Worm (Caenorhabditis elegans): Measurements from ENCODE around the gene cpr-2.

cpr-2 gene

DNA sequence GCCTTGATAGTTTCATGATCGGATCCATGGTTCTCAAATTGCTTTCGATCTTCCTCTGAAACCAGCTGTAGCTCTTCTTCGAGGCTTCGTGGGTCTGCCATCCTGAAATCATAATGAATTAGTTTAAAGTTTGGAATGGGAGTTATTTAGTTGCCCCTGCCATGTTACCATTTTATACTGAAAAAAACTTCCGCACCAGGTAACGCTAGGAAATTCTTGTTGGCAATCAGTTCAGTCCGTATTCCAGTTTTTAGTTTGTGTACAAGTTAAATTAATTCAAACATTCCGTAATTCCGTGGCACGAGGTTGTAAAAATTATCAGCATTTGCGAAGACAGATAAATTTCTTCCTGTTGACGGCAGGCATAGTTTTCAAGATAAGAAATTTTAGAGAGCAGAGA lies 46.4 kb downstream of the cpr-2 start, which contains the start of gene Y32B12A.5:
Y32B12A.5 (minus strand) TSS at position 101 of the 400 bp plus-strand sequence.
- TF ChIP-seq dao-5 (tag; optimal IDR thresholded peaks at IDR 0.05) (no peak), W03F9.2 (tag; optimal IDR thresholded peaks at IDR 0.05) (no peak), him-1 (tag; optimal IDR thresholded peaks at IDR 0.05) (no peak)

DNA sequence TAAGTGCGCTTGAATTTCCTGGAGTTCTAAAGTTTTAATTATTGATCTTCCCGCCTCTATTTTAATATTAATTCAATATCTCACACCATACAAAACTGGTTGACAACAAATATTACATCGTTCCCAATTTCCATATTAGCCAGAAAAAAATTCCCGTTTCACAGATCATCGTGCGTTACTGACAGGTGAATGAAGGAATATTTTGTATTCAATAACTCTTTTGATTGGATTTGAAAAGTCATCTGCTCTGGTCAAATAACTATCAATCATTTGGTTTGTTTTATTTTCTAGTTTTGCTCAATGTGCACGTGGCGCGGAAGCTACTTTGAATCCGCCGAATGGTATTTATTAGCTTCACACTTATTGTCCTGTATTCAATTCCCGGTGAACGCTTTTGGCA lies 50.2 kb downstream of the cpr-2 start, which contains the start of gene srh-139:
srh-139 (plus strand) TSS at position 301 of the 400 bp plus-strand sequence.
- no peak for TF ChIP-seq W03F9.2 (tag; optimal IDR thresholded peaks at IDR 0.05)

DNA sequence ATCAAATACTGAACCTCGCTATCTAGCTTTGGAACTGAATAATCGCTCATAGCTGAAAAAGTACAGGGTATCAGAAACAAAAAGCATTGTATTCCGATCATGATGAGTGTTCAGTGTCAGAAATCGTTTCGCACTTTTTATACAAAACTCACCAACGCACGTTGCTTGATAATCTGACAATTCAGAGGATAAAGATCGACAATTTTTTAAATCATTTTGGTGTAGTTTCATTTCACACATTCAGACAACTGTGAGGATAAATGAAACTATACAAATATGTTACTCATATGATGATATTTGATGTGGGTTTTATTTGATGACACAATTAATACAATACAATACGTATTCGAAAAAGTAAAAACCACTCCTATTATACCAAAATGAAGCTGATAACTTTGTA lies 50.9 kb downstream of the cpr-2 start, which contains the start of gene F57E7.2:
F57E7.2 (minus strand) TSS at position 101 of the 400 bp plus-strand sequence.
- TF ChIP-seq W03F9.2 (tag; optimal IDR thresholded peaks at IDR 0.05): no peak
- no peak for TF ChIP-seq dao-5 (tag; optimal IDR thresholded peaks at IDR 0.05)
- TF ChIP-seq him-1 (tag; optimal IDR thresholded peaks at IDR 0.05): no peak
